Worm (Caenorhabditis elegans) whole organism, L4 larva: Measurements from ENCODE around the gene Y116F11B.9.

ENCODE experiments used
- D1046.2 ChIP-seq: fragments of 200-800 bp; sonication (Bioruptor generic); IDR thresholded peaks from 2 replicates; pipeline ENCODE4 v1.3.6; 2022; ENCODE audit warnings: missing genetic modification characterization, missing compliant biosample characterization
- F10B5.3 ChIP-seq: sonication (generic microtip); optimal IDR thresholded peaks from 2 replicates; lab custom pipeline; 2016; ENCODE audit warnings: mild to moderate bottlenecking, missing genetic modification characterization, missing compliant biosample characterization
- F49E8.2 ChIP-seq: sonication (generic microtip); optimal IDR thresholded peaks from 2 replicates; lab custom pipeline; 2016; ENCODE audit warnings: missing compliant biosample characterization, mild to moderate bottlenecking, missing genetic modification characterization, borderline replicate concordance
- Y105C5A.15 ChIP-seq: fragments of 200-800 bp; sonication (Bioruptor generic); IDR thresholded peaks from 2 replicates; pipeline ENCODE4 v1.3.6; 2022; ENCODE audit warnings: missing genetic modification characterization, missing compliant biosample characterization
- arid-1 ChIP-seq: fragments of 200-800 bp; sonication (Bioruptor generic); conservative IDR thresholded peaks from 2 replicates; pipeline ENCODE4 v1.3.6; 2022; ENCODE audit warnings: missing genetic modification reagents, missing genetic modification characterization, missing compliant biosample characterization
- ceh-28 ChIP-seq: fragments of 150-350 bp; optimal IDR thresholded peaks from 2 replicates; lab custom pipeline; 2014; ENCODE audit warnings: missing biosample characterization, missing genetic modification reagents, missing genetic modification characterization
- ceh-44 ChIP-seq: fragments of 200-800 bp; sonication (Bioruptor generic); IDR thresholded peaks from 2 replicates; pipeline ENCODE4 v1.3.6; 2022; ENCODE audit warnings: missing genetic modification reagents, missing genetic modification characterization, missing compliant biosample characterization
- ces-1 ChIP-seq: fragments of 150-350 bp; sonication (generic microtip); optimal IDR thresholded peaks from 4 replicates; lab custom pipeline; 2014; ENCODE audit warnings: missing biosample characterization, missing genetic modification reagents, missing genetic modification characterization
- cey-2 ChIP-seq: sonication (generic microtip); optimal IDR thresholded peaks from 3 replicates; lab custom pipeline; 2017; ENCODE audit warnings: missing genetic modification characterization, mild to moderate bottlenecking, missing compliant biosample characterization, antibody characterized with exemption, borderline replicate concordance; ENCODE audit not compliant: insufficient read depth
- daf-16 ChIP-seq, 3 experiments: sonication (generic microtip); optimal IDR thresholded peaks; 2 replicates each; lab custom pipeline; 2016 to 2017; ENCODE audit warnings: missing genetic modification characterization in 3 of 3, missing genetic modification reagents in 3 of 3, mild to moderate bottlenecking in 2 of 3, missing compliant biosample characterization in 2 of 3, missing biosample characterization in 1 of 3, moderate library complexity in 1 of 3
- dpl-1 ChIP-seq: fragments of 150-350 bp; optimal IDR thresholded peaks from 2 replicates; lab custom pipeline; 2014; ENCODE audit warnings: missing biosample characterization, missing genetic modification reagents, missing genetic modification characterization
- dve-1 ChIP-seq: sonication (generic microtip); optimal IDR thresholded peaks from 2 replicates; lab custom pipeline; 2017; ENCODE audit warnings: antibody characterized with exemption, mild to moderate bottlenecking, missing genetic modification characterization, missing compliant biosample characterization; ENCODE audit not compliant: insufficient read depth
- egl-43 ChIP-seq: fragments of 200-800 bp; sonication (Bioruptor generic); IDR thresholded peaks from 2 replicates; pipeline ENCODE4 v1.3.6; 2022; ENCODE audit warnings: missing genetic modification reagents, missing genetic modification characterization, missing compliant biosample characterization
- fkh-10 ChIP-seq: fragments of 150-350 bp; optimal IDR thresholded peaks from 2 replicates; lab custom pipeline; 2014; ENCODE audit warnings: missing biosample characterization, missing genetic modification reagents, missing genetic modification characterization
- fos-1 ChIP-seq: fragments of 150-350 bp; optimal IDR thresholded peaks from 2 replicates; lab custom pipeline; 2014; ENCODE audit warnings: missing biosample characterization, missing genetic modification characterization
- hif-1 ChIP-seq, 2 experiments: sonication (generic microtip); optimal IDR thresholded peaks; 2 replicates each; lab custom pipeline; 2016 to 2017; ENCODE audit warnings: missing compliant biosample characterization in 2 of 2, missing genetic modification characterization in 2 of 2, missing genetic modification reagents in 2 of 2, missing genotype in 2 of 2, mild to moderate bottlenecking in 1 of 2
- hmg-1.1 ChIP-seq: fragments of 200-800 bp; sonication (Bioruptor generic); IDR thresholded peaks from 2 replicates; pipeline ENCODE4 v1.3.6; 2022; ENCODE audit warnings: missing genetic modification reagents, missing genetic modification characterization, missing compliant biosample characterization
- jun-1 ChIP-seq: fragments of 150-350 bp; optimal IDR thresholded peaks from 2 replicates; lab custom pipeline; 2014; ENCODE audit warnings: missing biosample characterization, missing genetic modification reagents, missing genetic modification characterization
- lin-38 ChIP-seq: fragments of 200-800 bp; sonication (Bioruptor generic); IDR thresholded peaks from 2 replicates; pipeline ENCODE4 v1.3.6; 2022; ENCODE audit warnings: missing genetic modification reagents, missing genetic modification characterization, missing compliant biosample characterization
- lin-39 ChIP-seq: fragments of 150-350 bp; optimal IDR thresholded peaks from 2 replicates; lab custom pipeline; 2014; ENCODE audit warnings: missing biosample characterization, missing genetic modification reagents, missing genetic modification characterization
- lir-3 ChIP-seq: sonication (generic microtip); optimal IDR thresholded peaks from 2 replicates; lab custom pipeline; 2016; ENCODE audit warnings: mild to moderate bottlenecking, missing genetic modification characterization, missing compliant biosample characterization
- lsy-2 ChIP-seq, 2 experiments: fragments of 150-350 bp in 1 of 2; sonication (generic microtip) in 1 of 2; optimal IDR thresholded peaks; 2 replicates each; lab custom pipeline; 2014 to 2017; ENCODE audit warnings: missing biosample characterization in 2 of 2, missing genetic modification characterization in 2 of 2
- mdl-1 ChIP-seq, 2 experiments: fragments of 150-350 bp in 1 of 2; sonication (generic microtip) in 1 of 2; optimal IDR thresholded peaks; 2 replicates each; lab custom pipeline; 2014 to 2017; ENCODE audit warnings: missing biosample characterization in 2 of 2, missing genetic modification characterization in 2 of 2
- mes-2 ChIP-seq: sonication (generic microtip); optimal IDR thresholded peaks from 2 replicates; lab custom pipeline; 2016; ENCODE audit warnings: missing genotype, mild to moderate bottlenecking, missing genetic modification characterization, missing compliant biosample characterization; ENCODE audit not compliant: poor library complexity, severe bottlenecking
- mxl-3 ChIP-seq: fragments of 200-800 bp; sonication (Bioruptor generic); optimal IDR thresholded peaks from 2 replicates; lab custom pipeline; 2018; ENCODE audit warnings: mild to moderate bottlenecking, missing genetic modification characterization, missing compliant biosample characterization
- nhr-111 ChIP-seq: fragments of 200-800 bp; sonication (Bioruptor generic); optimal IDR thresholded peaks from 2 replicates; lab custom pipeline; 2018; ENCODE audit warnings: mild to moderate bottlenecking, missing genetic modification characterization, missing compliant biosample characterization
- nhr-28 ChIP-seq: fragments of 150-350 bp; optimal IDR thresholded peaks from 2 replicates; lab custom pipeline; 2014; ENCODE audit warnings: missing biosample characterization, missing genetic modification characterization
- nhr-48 ChIP-seq: sonication (generic microtip); optimal IDR thresholded peaks from 2 replicates; lab custom pipeline; 2016; ENCODE audit warnings: mild to moderate bottlenecking, missing genetic modification characterization, missing compliant biosample characterization
- php-3 ChIP-seq: fragments of 200-800 bp; sonication (Bioruptor generic); IDR thresholded peaks from 2 replicates; pipeline ENCODE4 v1.3.6; 2022; ENCODE audit warnings: missing genetic modification reagents, missing genetic modification characterization, missing compliant biosample characterization
- sdz-12 ChIP-seq: fragments of 200-800 bp; sonication (Bioruptor generic); optimal IDR thresholded peaks from 2 replicates; lab custom pipeline; 2018; ENCODE audit warnings: mild to moderate bottlenecking, missing genetic modification characterization, missing compliant biosample characterization
- set-16 ChIP-seq: fragments of 200-800 bp; sonication (Bioruptor generic); IDR thresholded peaks from 2 replicates; pipeline ENCODE4 v1.3.6; 2022; ENCODE audit warnings: missing genetic modification reagents, missing genetic modification characterization, missing compliant biosample characterization
- unc-130 ChIP-seq: sonication (generic microtip); optimal IDR thresholded peaks from 2 replicates; lab custom pipeline; 2016; ENCODE audit warnings: missing genetic modification reagents, missing genetic modification characterization, missing compliant biosample characterization
- zfp-2 ChIP-seq: sonication (generic microtip); optimal IDR thresholded peaks from 2 replicates; lab custom pipeline; 2016; ENCODE audit warnings: mild to moderate bottlenecking, missing genetic modification characterization, missing compliant biosample characterization
- zip-11 ChIP-seq: fragments of 200-800 bp; sonication (Bioruptor generic); IDR thresholded peaks from 2 replicates; pipeline ENCODE4 v1.3.6; 2022; ENCODE audit warnings: missing genetic modification characterization, missing compliant biosample characterization

The Y116F11B.9 gene

ce11 chrV:19867883-19868282 lies at the start of gene Y116F11B.9:
Y116F11B.9 (minus strand) TSS chrV:19867983.
- TF ChIP-seq php-3 (GFP tag; lab: Robert Waterston, UW) (no peak), ces-1 (GFP tag; lab: Kevin White, UChicago) (no peak), unc-130 (GFP tag; lab: Kevin White, UChicago) (no peak), jun-1 (tag; lab: Kevin White, UChicago) (no peak), zfp-2 (tag; lab: Kevin White, UChicago) (no peak), F10B5.3 (tag; lab: Kevin White, UChicago) (no peak), sdz-12 (GFP tag; lab: Kevin White, UChicago) (no peak), ceh-44 (GFP tag; lab: Robert Waterston, UW) (no peak), nhr-48 (tag; lab: Kevin White, UChicago) (no peak), fos-1 (tag; lab: Kevin White, UChicago) (no peak), D1046.2 (GFP tag; lab: Robert Waterston, UW) (no peak), set-16 (GFP tag; lab: Robert Waterston, UW) (no peak), egl-43 (no peak), mdl-1 (tag; optimal IDR thresholded peaks at IDR 0.05; lab: Kevin White, UChicago) (no peak), cey-2 (tag; lab: Kevin White, UChicago) (no peak), fkh-10 (no peak), nhr-28 (tag; lab: Kevin White, UChicago) (no peak), arid-1 (GFP tag; lab: Robert Waterston, UW) (no peak)

- TF ChIP-seq zip-11 (no peak), dve-1 (tag; lab: Kevin White, UChicago) (no peak), F49E8.2 (tag; lab: Kevin White, UChicago) (peak; percentile 41), daf-16 (GFP tag; optimal IDR thresholded peaks at IDR 0.05; lab: Kevin White, UChicago) (no peak), daf-16 (tag; optimal IDR thresholded peaks at IDR 0.05; lab: Kevin White, UChicago) (no peak), lin-38 (no peak), hif-1 (tag; optimal IDR thresholded peaks at IDR 0.05; lab: Kevin White, UChicago) (no peak)
Measured at ce11 chrV:19915973-19916605, 48.3 kb upstream of the Y116F11B.9 start, which contains the start of the genes chk-2 and Y60A3A.19. chk-2 (minus strand) TSS chrV:19916023. Y60A3A.19 (plus strand) TSS chrV:19916555.

- peak; percentile 3 for TF ChIP-seq ceh-28 (tag; lab: Kevin White, UChicago)
Measured at ce11 chrV:19909435-19909834, 41.7 kb upstream of the Y116F11B.9 start.

ce11 chrV:19908854-19909253 lies 41.1 kb upstream of the Y116F11B.9 start:
- no peak for TF ChIP-seq lir-3 (tag; lab: Kevin White, UChicago)
- TF ChIP-seq mxl-3 = peak; percentile 35
- TF ChIP-seq dpl-1 (GFP tag; lab: Kevin White, UChicago) = no peak
- peak; percentile 42; the same call in 1 of the 2 replicates for TF ChIP-seq hmg-1.1 (GFP tag; lab: Robert Waterston, UW)
- peak in 1 of 2 experiments; percentile 35 for TF ChIP-seq lsy-2 (tag; optimal IDR thresholded peaks at IDR 0.05; lab: Kevin White, UChicago)
- TF ChIP-seq Y105C5A.15 (GFP tag; lab: Robert Waterston, UW) = no peak
- no peak for TF ChIP-seq lin-39 (tag; lab: Kevin White, UChicago)
- no peak for TF ChIP-seq nhr-111 (GFP tag; lab: Kevin White, UChicago)
- peak in 1 of 2 experiments; percentile 48 for TF ChIP-seq mdl-1 (tag; optimal IDR thresholded peaks at IDR 0.05; lab: Kevin White, UChicago)
- peak; percentile 49 for TF ChIP-seq mes-2 (tag; lab: Kevin White, UChicago)
